Fruit fly (Drosophila melanogaster) whole organism, embryonic: Measurements from ENCODE around the gene CG14410.

Experiments used
- CG10366 ChIP-seq: fragments of 200-800 bp; sonication (Bioruptor generic); IDR thresholded peaks from 2 replicates; pipeline ENCODE4 v1.3.6; 2022; ENCODE audit warnings: missing biosample characterization, missing genetic modification characterization
- CG11504 ChIP-seq: fragments of 200-800 bp; sonication (Bioruptor generic); optimal IDR thresholded peaks from 3 replicates; lab custom pipeline; 2019; ENCODE audit warnings: missing biosample characterization, mild to moderate bottlenecking, missing genetic modification characterization, moderate library complexity
- CG13287 ChIP-seq: fragments of 200-800 bp; sonication (Bioruptor generic); IDR thresholded peaks from 2 replicates; pipeline ENCODE4 v1.3.6; 2022; ENCODE audit warnings: missing biosample characterization, missing genetic modification characterization; ENCODE audit not compliant: partially characterized antibody
- CG14014 ChIP-seq: fragments of 200-800 bp; sonication (Bioruptor generic); IDR thresholded peaks from 2 replicates; pipeline ENCODE4 v1.3.6; 2022; ENCODE audit warnings: missing biosample characterization, missing genetic modification characterization
- CG14050 ChIP-seq: fragments of 200-800 bp; sonication (Bioruptor generic); IDR thresholded peaks from 3 replicates; pipeline ENCODE4 v1.3.6; 2022; ENCODE audit warnings: missing biosample characterization, missing genetic modification characterization
- CG15269 ChIP-seq: fragments of 200-800 bp; sonication (Bioruptor generic); optimal IDR thresholded peaks from 2 replicates; lab custom pipeline; 2018; ENCODE audit warnings: missing biosample characterization, mild to moderate bottlenecking, missing genetic modification characterization, moderate library complexity
- CG1529 ChIP-seq: fragments of 200-800 bp; sonication (Bioruptor generic); optimal IDR thresholded peaks from 3 replicates; lab custom pipeline; 2018; ENCODE audit warnings: missing biosample characterization, missing genetic modification characterization
- CG31441 ChIP-seq: fragments of 200-800 bp; sonication (Bioruptor generic); IDR thresholded peaks from 2 replicates; pipeline ENCODE4 v1.3.6; 2022; ENCODE audit warnings: missing biosample characterization, missing genetic modification characterization
- CG3726 ChIP-seq: fragments of 200-800 bp; sonication (Bioruptor generic); IDR thresholded peaks from 3 replicates; pipeline ENCODE4, ENCODE4 v1.3.6; 2022; ENCODE audit warnings: missing biosample characterization, missing genetic modification characterization
- CG4360 ChIP-seq: fragments of 200-800 bp; sonication (Bioruptor generic); IDR thresholded peaks from 2 replicates; pipeline ENCODE4 v1.3.6; 2022; ENCODE audit warnings: missing biosample characterization, missing genetic modification characterization
- CG4730 ChIP-seq: fragments of 200-800 bp; sonication (Bioruptor generic); IDR thresholded peaks from 2 replicates; pipeline ENCODE4 v1.3.6; 2022; ENCODE audit warnings: missing biosample characterization, missing genetic modification characterization
- CG6683 ChIP-seq: fragments of 200-800 bp; sonication (Bioruptor generic); optimal IDR thresholded peaks from 2 replicates; lab custom pipeline; 2017; ENCODE audit warnings: missing biosample characterization, mild to moderate bottlenecking, missing genetic modification characterization, missing genetic modification reagents
- CG6791 ChIP-seq: fragments of 200-800 bp; sonication (Bioruptor generic); IDR thresholded peaks from 3 replicates; pipeline ENCODE4 v1.3.6; 2022; ENCODE audit warnings: missing biosample characterization, missing genetic modification characterization; ENCODE audit not compliant: partially characterized antibody
- CG8290 ChIP-seq, 3 experiments: fragments of 200-800 bp; sonication (Bioruptor generic); optimal IDR thresholded peaks; 2 replicates each; lab custom pipeline; 2016 to 2019; ENCODE audit warnings: missing biosample characterization in 3 of 3, missing genetic modification characterization in 3 of 3, mild to moderate bottlenecking in 2 of 3, moderate library complexity in 1 of 3
- CG8388 ChIP-seq: fragments of 200-800 bp; sonication (Bioruptor generic); optimal IDR thresholded peaks from 2 replicates; lab custom pipeline; 2019; ENCODE audit warnings: missing biosample characterization, mild to moderate bottlenecking, missing genetic modification characterization, moderate library complexity
- CG9932 ChIP-seq: fragments of 200-800 bp; sonication (Bioruptor generic); IDR thresholded peaks from 2 replicates; pipeline ENCODE4 v1.3.6; 2022; ENCODE audit warnings: missing biosample characterization, missing genetic modification characterization
- D19A ChIP-seq: fragments of 200-800 bp; optimal IDR thresholded peaks from 3 replicates; lab custom pipeline; 2019; ENCODE audit warnings: missing biosample characterization, mild to moderate bottlenecking, missing genetic modification characterization, moderate library complexity
- Dip3 ChIP-seq: fragments of 200-800 bp; sonication (Bioruptor generic); optimal IDR thresholded peaks from 3 replicates; lab custom pipeline; 2016; ENCODE audit warnings: missing biosample characterization, missing genetic modification characterization
- Doc2 ChIP-seq: fragments of 200-800 bp; sonication (Bioruptor generic); IDR thresholded peaks from 2 replicates; pipeline ENCODE4 v1.3.6; 2022; ENCODE audit warnings: missing biosample characterization, missing genetic modification characterization
- E2f1 ChIP-seq: fragments of 200-800 bp; sonication (Bioruptor generic); IDR thresholded peaks from 2 replicates; pipeline ENCODE4 v1.3.6; 2022; ENCODE audit warnings: missing biosample characterization, missing genetic modification characterization
- E2f2 ChIP-seq: fragments of 200-800 bp; sonication (Bioruptor generic); IDR thresholded peaks from 2 replicates; pipeline ENCODE4 v1.3.6; 2022; ENCODE audit warnings: missing biosample characterization, missing genetic modification characterization
- Elba2 ChIP-seq: fragments of 200-800 bp; sonication (Bioruptor generic); optimal IDR thresholded peaks from 3 replicates; lab custom pipeline; 2016; ENCODE audit warnings: missing biosample characterization, missing genetic modification characterization
- Nf-YC ChIP-seq: fragments of 200-800 bp; optimal IDR thresholded peaks from 3 replicates; lab custom pipeline; 2019; ENCODE audit warnings: missing biosample characterization, mild to moderate bottlenecking, missing genetic modification characterization, moderate library complexity
- Side ChIP-seq: fragments of 200-800 bp; sonication (Bioruptor generic); optimal IDR thresholded peaks from 2 replicates; lab custom pipeline; 2016; ENCODE audit warnings: missing biosample characterization, missing genetic modification characterization
- Sry-δ ChIP-seq: fragments of 200-800 bp; sonication (Bioruptor generic); optimal IDR thresholded peaks from 2 replicates; lab custom pipeline; 2016; ENCODE audit warnings: missing biosample characterization, missing genetic modification characterization
- ara ChIP-seq: fragments of 200-800 bp; sonication (Bioruptor generic); IDR thresholded peaks from 2 replicates; pipeline ENCODE4 v1.3.6; 2022; ENCODE audit warnings: missing biosample characterization, missing genetic modification characterization
- ash1 ChIP-seq: fragments of 200-800 bp; sonication (Bioruptor generic); optimal IDR thresholded peaks from 2 replicates; lab custom pipeline; 2018; ENCODE audit warnings: missing biosample characterization, mild to moderate bottlenecking, missing genetic modification characterization
- bab2 ChIP-seq: fragments of 200-800 bp; sonication (Bioruptor generic); optimal IDR thresholded peaks from 2 replicates; lab custom pipeline; 2016; ENCODE audit warnings: missing biosample characterization, missing genetic modification characterization
- bbx ChIP-seq: fragments of 200-800 bp; sonication (Bioruptor generic); IDR thresholded peaks from 2 replicates; pipeline ENCODE4 v1.3.6; 2022; ENCODE audit warnings: missing biosample characterization, missing genetic modification characterization; ENCODE audit not compliant: partially characterized antibody
- btn ChIP-seq: fragments of 200-800 bp; sonication (Bioruptor generic); optimal IDR thresholded peaks from 2 replicates; lab custom pipeline; 2016; ENCODE audit warnings: missing biosample characterization, missing genetic modification characterization
- chinmo ChIP-seq: fragments of 200-800 bp; sonication (Bioruptor generic); IDR thresholded peaks from 4 replicates; pipeline ENCODE4 v1.3.6; 2022; ENCODE audit warnings: missing biosample characterization, missing genetic modification characterization; ENCODE audit not compliant: partially characterized antibody
- corto ChIP-seq: fragments of 200-800 bp; sonication (Bioruptor generic); optimal IDR thresholded peaks from 2 replicates; lab custom pipeline; 2016; ENCODE audit warnings: missing biosample characterization, mild to moderate bottlenecking, missing genetic modification characterization, moderate library complexity
- gcm ChIP-seq: fragments of 200-800 bp; sonication (Bioruptor generic); optimal IDR thresholded peaks from 2 replicates; lab custom pipeline; 2019; ENCODE audit warnings: missing biosample characterization, mild to moderate bottlenecking, missing genetic modification characterization, moderate library complexity
- gro ChIP-seq: fragments of 200-800 bp; sonication (Bioruptor generic); optimal IDR thresholded peaks from 2 replicates; lab custom pipeline; 2016; ENCODE audit warnings: missing biosample characterization, missing genetic modification characterization
- gsb-n ChIP-seq: fragments of 200-800 bp; sonication (Bioruptor generic); optimal IDR thresholded peaks from 3 replicates; lab custom pipeline; 2018; ENCODE audit warnings: missing biosample characterization, mild to moderate bottlenecking, missing genetic modification characterization
- gt ChIP-seq: fragments of 200-800 bp; sonication (Bioruptor generic); IDR thresholded peaks from 2 replicates; pipeline ENCODE4 v1.3.6; 2022; ENCODE audit warnings: missing biosample characterization, missing genetic modification characterization
- hb ChIP-seq: fragments of 200-800 bp; sonication (Bioruptor generic); IDR thresholded peaks from 3 replicates; pipeline ENCODE4 v1.3.6; 2022; ENCODE audit warnings: missing biosample characterization, missing genetic modification characterization; ENCODE audit not compliant: partially characterized antibody
- kay ChIP-seq: fragments of 200-800 bp; sonication (Bioruptor generic); optimal IDR thresholded peaks from 2 replicates; lab custom pipeline; 2016; ENCODE audit warnings: missing biosample characterization, missing genetic modification characterization
- mld ChIP-seq: fragments of 200-800 bp; sonication (Bioruptor generic); IDR thresholded peaks from 3 replicates; pipeline ENCODE4 v1.3.6; 2022; ENCODE audit warnings: missing biosample characterization, missing genetic modification characterization; ENCODE audit not compliant: partially characterized antibody
- onecut ChIP-seq: fragments of 200-800 bp; sonication (Bioruptor generic); IDR thresholded peaks from 2 replicates; pipeline ENCODE4 v1.3.6; 2022; ENCODE audit warnings: missing biosample characterization, missing genetic modification characterization
- row ChIP-seq: fragments of 200-800 bp; sonication (Bioruptor generic); IDR thresholded peaks from 3 replicates; pipeline ENCODE4 v1.3.6; 2022; ENCODE audit warnings: missing biosample characterization, missing genetic modification characterization
- sens ChIP-seq: fragments of 200-800 bp; sonication (Bioruptor generic); peaks from one replicate; lab custom pipeline; 2016; ENCODE audit warnings: missing biosample characterization, missing genetic modification characterization
- sim ChIP-seq: fragments of 200-800 bp; sonication (Bioruptor generic); IDR thresholded peaks from 2 replicates; pipeline ENCODE4 v1.3.6; 2022; ENCODE audit warnings: missing biosample characterization, missing genetic modification characterization
- trh ChIP-seq: fragments of 200-800 bp; sonication (Bioruptor generic); optimal IDR thresholded peaks from 2 replicates; lab custom pipeline; 2016; ENCODE audit warnings: missing biosample characterization, missing genetic modification characterization
- ttk ChIP-seq: fragments of 200-800 bp; sonication (Bioruptor generic); IDR thresholded peaks from 2 replicates; pipeline ENCODE4 v2.1.2; 2022; ENCODE audit warnings: missing biosample characterization, missing genetic modification characterization
- zen2 ChIP-seq: fragments of 200-800 bp; sonication (Bioruptor generic); IDR thresholded peaks from 3 replicates; pipeline ENCODE4 v1.3.6; 2022; ENCODE audit warnings: missing biosample characterization, missing genetic modification characterization; ENCODE audit not compliant: partially characterized antibody

Gene CG14410

dm6 chrX:14825922-14826617 is 10.5 kb upstream of the CG14410 start, which contains the start of gene rut (continued):
- TF ChIP-seq CG8290 (GFP tag; optimal IDR thresholded peaks at IDR 0.05; lab: Kevin White, UChicago) = peak; percentile 4
- peak in 1 of 2 experiments; percentile 85 for TF ChIP-seq CG8290 (tag; optimal IDR thresholded peaks at IDR 0.05; lab: Kevin White, UChicago)

dm6 chrX:14827643-14828042 is 8.9 kb upstream of the CG14410 start:
- TF ChIP-seq ara (GFP tag; lab: Robert Waterston, UW) (no peak), Dip3 (GFP tag; lab: Kevin White, UChicago) (no peak), D19A (peak; percentile 19), sim (GFP tag; lab: Robert Waterston, UW) (no peak), CG8388 (GFP tag; lab: Kevin White, UChicago) (no peak), CG1529 (GFP tag; lab: Kevin White, UChicago) (no peak), CG4730 (GFP tag; lab: Robert Waterston, UW) (no peak), trh (no peak), CG11504 (tag; lab: Kevin White, UChicago) (no peak), CG4360 (peak; percentile 88), sens (GFP tag; lab: Kevin White, UChicago) (peak; percentile 22), gro (GFP tag; lab: Kevin White, UChicago) (no peak), gcm (GFP tag; lab: Kevin White, UChicago) (no peak), Nf-YC (tag; lab: Kevin White, UChicago) (no peak), CG14014 (GFP tag; lab: Robert Waterston, UW) (no peak), CG6791 (GFP tag; lab: Robert Waterston, UW) (no peak), CG3726 (GFP tag; lab: Robert Waterston, UW) (no peak), gsb-n (tag; lab: Kevin White, UChicago) (no peak), Sry-δ (no peak), mld (no peak), row (0 out of 3 replicates have a peak, but pooled peaks have one; percentile 17), Doc2 (GFP tag; lab: Robert Waterston, UW) (no peak), E2f1 (GFP tag; lab: Robert Waterston, UW) (no peak), CG6683 (GFP tag; lab: Kevin White, UChicago) (no peak), ash1 (GFP tag; lab: Kevin White, UChicago) (no peak), corto (GFP tag; lab: Kevin White, UChicago) (no peak), onecut (GFP tag; lab: Robert Waterston, UW) (no peak), CG31441 (GFP tag; lab: Robert Waterston, UW) (no peak)

DNA sequence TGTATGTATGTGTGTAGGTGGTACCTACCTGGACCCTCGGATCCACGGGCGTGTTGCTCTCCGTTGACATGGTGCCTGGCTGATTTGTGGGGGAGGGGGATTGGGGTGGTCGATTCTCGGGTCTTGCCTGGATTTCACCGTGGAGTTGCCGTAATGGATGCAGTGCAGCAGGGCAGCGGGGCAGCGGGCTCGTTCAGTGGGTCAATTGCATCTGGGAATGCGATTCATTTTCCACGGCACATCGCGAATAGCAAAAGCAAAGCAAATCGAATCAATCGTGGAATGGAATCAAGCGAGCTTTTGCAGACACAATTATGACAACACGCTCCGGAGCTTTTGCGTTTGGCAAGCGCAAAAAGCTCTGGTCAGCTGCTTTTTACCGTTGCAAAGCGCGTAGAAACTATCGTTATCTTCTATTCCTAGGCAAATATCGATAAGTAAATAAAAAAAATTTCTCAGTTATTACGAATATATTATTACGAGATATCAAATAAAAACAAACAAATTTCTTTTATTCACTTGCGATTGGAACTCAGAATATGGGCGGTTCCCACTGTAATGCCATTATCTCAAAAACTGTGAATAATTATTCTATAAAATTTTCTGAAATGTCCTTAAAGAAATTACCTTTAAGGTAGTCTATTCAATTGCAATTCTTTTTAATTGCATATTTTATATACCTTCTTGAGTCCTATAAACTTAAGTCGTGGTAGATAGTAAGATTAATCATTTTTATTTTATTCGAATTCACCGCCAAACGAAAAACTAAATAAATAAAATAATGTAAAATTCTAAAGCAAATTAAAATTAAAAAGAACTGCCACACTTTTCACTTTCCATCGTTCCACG is 4.6 kb upstream of the CG14410 start, which contains the start of gene CG14408:
Gene CG14408, minus strand, starts transcription at position 321 of the 849 bp plus-strand sequence.
- no peak for TF ChIP-seq Elba2 (GFP tag; lab: Kevin White, UChicago)
- no peak for TF ChIP-seq gt (GFP tag; lab: Robert Waterston, UW)
- no peak for TF ChIP-seq btn (GFP tag; lab: Kevin White, UChicago)
- TF ChIP-seq CG14050 (GFP tag; lab: Robert Waterston, UW) = no peak
- no peak for TF ChIP-seq CG6791 (GFP tag; lab: Robert Waterston, UW)
- no peak for TF ChIP-seq ttk
- no peak for TF ChIP-seq CG9932 (GFP tag; lab: Robert Waterston, UW)
- peak; percentile 23; the same call in 1 of the 2 replicates for TF ChIP-seq bbx
- TF ChIP-seq Side (GFP tag; lab: Kevin White, UChicago) = no peak
- TF ChIP-seq hb (GFP tag; lab: Robert Waterston, UW) = no peak
- TF ChIP-seq zen2 (GFP tag; lab: Robert Waterston, UW) = peak; percentile 40; the same call in 1 of the 3 replicates
- no peak for TF ChIP-seq bab2 (GFP tag; lab: Kevin White, UChicago)
- TF ChIP-seq CG15269 = peak; percentile 6
- TF ChIP-seq kay (GFP tag; lab: Kevin White, UChicago) = peak; percentile 91
- TF ChIP-seq CG10366 (GFP tag; lab: Robert Waterston, UW) = no peak
- TF ChIP-seq E2f2 = 0 out of 2 replicates have a peak, but pooled peaks have one; percentile 45
- peak; percentile 24; the same call in 1 of the 4 replicates for TF ChIP-seq chinmo (GFP tag; lab: Robert Waterston, UW)
- TF ChIP-seq CG13287 (GFP tag; lab: Robert Waterston, UW) = peak; percentile 77
